Fruit fly (Drosophila melanogaster): ENCODE results near the gene Larp4B.

DNA sequence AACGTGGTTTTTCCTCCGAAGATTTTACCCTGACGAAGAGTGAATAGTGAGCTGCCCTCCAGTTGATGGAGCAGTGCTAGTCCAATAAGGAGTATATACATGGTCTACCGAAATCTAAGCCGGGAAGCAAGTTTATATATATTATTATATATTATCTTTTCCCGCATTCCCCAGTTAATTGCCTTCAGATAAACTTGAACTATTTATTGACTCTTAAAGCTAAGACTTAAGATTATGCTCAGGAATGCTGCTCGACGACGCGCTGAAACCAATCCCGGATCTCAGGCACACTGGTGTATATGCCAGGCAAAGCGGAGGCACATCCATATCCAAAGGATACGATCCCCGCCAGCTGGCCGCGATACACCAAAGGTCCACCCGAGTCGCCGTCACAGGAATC is 19.3 kb upstream of the Larp4B start, which contains the start of gene CG32277:
- TF ChIP-seq Myc (optimal IDR thresholded peaks at IDR 0.05) (no peak), Abd-B (GFP tag; optimal IDR thresholded peaks at IDR 0.05) (no peak), OdsH (GFP tag; optimal IDR thresholded peaks at IDR 0.05) (no peak), Rel (GFP tag; optimal IDR thresholded peaks at IDR 0.05) (no peak), Rel (tag; optimal IDR thresholded peaks at IDR 0.05) (no peak), psq (GFP tag; optimal IDR thresholded peaks at IDR 0.05) (no peak), lola (GFP tag; optimal IDR thresholded peaks at IDR 0.05) (no peak), dsf (GFP tag; optimal IDR thresholded peaks at IDR 0.05; ENCODE audit: borderline replicate concordance) (no peak), dmrt93B (GFP tag; optimal IDR thresholded peaks at IDR 0.05) (no peak), jim (GFP tag; optimal IDR thresholded peaks at IDR 0.05) (no peak), dl (GFP tag; optimal IDR thresholded peaks at IDR 0.05; ENCODE audit: insufficient read depth in 1 of 2, partially characterized antibody in 2 of 2) (no peak)
